Fruit fly (Drosophila melanogaster) whole organism, embryonic: Measurements from ENCODE around the gene CG31068.

Experiments
- Antp ChIP-seq: fragments of 200-800 bp; sonication (Bioruptor generic); optimal IDR thresholded peaks from 3 replicates; lab custom pipeline; 2016; ENCODE audit warnings: missing biosample characterization, missing genetic modification characterization
- Atf-2 ChIP-seq: fragments of 200-800 bp; sonication (Bioruptor generic); optimal IDR thresholded peaks from 2 replicates; lab custom pipeline; 2016; ENCODE audit warnings: missing biosample characterization, missing genetic modification characterization
- CG1024 ChIP-seq: fragments of 200-800 bp; sonication (Bioruptor generic); IDR thresholded peaks from 2 replicates; pipeline ENCODE4 v1.3.6; 2022; ENCODE audit warnings: missing biosample characterization, missing genetic modification characterization
- CG10462 ChIP-seq: fragments of 200-800 bp; sonication (Bioruptor generic); optimal IDR thresholded peaks from 2 replicates; lab custom pipeline; 2016; ENCODE audit warnings: missing biosample characterization, missing genetic modification characterization
- CG10543 ChIP-seq: fragments of 200-800 bp; sonication (Bioruptor generic); optimal IDR thresholded peaks from 3 replicates; lab custom pipeline; 2017; ENCODE audit warnings: missing biosample characterization, mild to moderate bottlenecking, missing genetic modification characterization, moderate library complexity
- CG10979 ChIP-seq: fragments of 200-800 bp; sonication (Bioruptor generic); optimal IDR thresholded peaks from 2 replicates; lab custom pipeline; 2018; ENCODE audit warnings: missing biosample characterization, mild to moderate bottlenecking, missing genetic modification characterization, moderate library complexity
- CG12769 ChIP-seq: fragments of 200-800 bp; sonication (Bioruptor generic); optimal IDR thresholded peaks from 2 replicates; lab custom pipeline; 2019; ENCODE audit warnings: missing biosample characterization, mild to moderate bottlenecking, missing genetic modification characterization, moderate library complexity
- CG13287 ChIP-seq: fragments of 200-800 bp; sonication (Bioruptor generic); IDR thresholded peaks from 2 replicates; pipeline ENCODE4 v1.3.6; 2022; ENCODE audit warnings: missing biosample characterization, missing genetic modification characterization; ENCODE audit not compliant: partially characterized antibody
- CG14441 ChIP-seq: fragments of 200-800 bp; sonication (Bioruptor generic); IDR thresholded peaks from 2 replicates; pipeline ENCODE4 v1.3.6; 2022; ENCODE audit warnings: missing biosample characterization, missing genetic modification characterization
- CG14667 ChIP-seq: fragments of 200-800 bp; sonication (Bioruptor generic); IDR thresholded peaks from 2 replicates; pipeline ENCODE4 v1.3.6; 2022; ENCODE audit warnings: missing biosample characterization, missing genetic modification characterization
- CG17912 ChIP-seq: fragments of 200-800 bp; sonication (Bioruptor generic); optimal IDR thresholded peaks from 2 replicates; lab custom pipeline; 2018; ENCODE audit warnings: missing biosample characterization, mild to moderate bottlenecking, missing genetic modification characterization
- CG18599 ChIP-seq: fragments of 200-800 bp; sonication (Bioruptor generic); optimal IDR thresholded peaks from 3 replicates; lab custom pipeline; 2017; ENCODE audit warnings: missing biosample characterization, missing genetic modification characterization, mild to moderate bottlenecking, moderate library complexity, missing genetic modification reagents
- CG2120 ChIP-seq: fragments of 200-800 bp; sonication (Bioruptor generic); optimal IDR thresholded peaks from 3 replicates; lab custom pipeline; 2016; ENCODE audit warnings: missing biosample characterization, missing genetic modification characterization
- CG2875 ChIP-seq: fragments of 200-800 bp; sonication (Bioruptor generic); optimal IDR thresholded peaks from 2 replicates; lab custom pipeline; 2017; ENCODE audit warnings: missing biosample characterization, mild to moderate bottlenecking, missing genetic modification characterization, missing genetic modification reagents
- CG30020 ChIP-seq: fragments of 200-800 bp; optimal IDR thresholded peaks from 2 replicates; lab custom pipeline; 2019; ENCODE audit warnings: missing biosample characterization, mild to moderate bottlenecking, missing genetic modification characterization, moderate library complexity
- CG32772 ChIP-seq: fragments of 200-800 bp; sonication (Bioruptor generic); IDR thresholded peaks from 2 replicates; pipeline ENCODE4 v1.3.6; 2022; ENCODE audit warnings: missing biosample characterization, missing genetic modification characterization
- CG4820 ChIP-seq: fragments of 200-800 bp; sonication (Bioruptor generic); optimal IDR thresholded peaks from 3 replicates; lab custom pipeline; 2016; ENCODE audit warnings: missing biosample characterization, missing genetic modification characterization
- CG5953 ChIP-seq: fragments of 200-800 bp; sonication (Bioruptor generic); IDR thresholded peaks from 2 replicates; pipeline ENCODE4 v1.3.6; 2022; ENCODE audit warnings: missing biosample characterization, missing genetic modification characterization
- CG7963 ChIP-seq: fragments of 200-800 bp; sonication (Bioruptor generic); IDR thresholded peaks from 3 replicates; pipeline ENCODE4 v1.3.6; 2022; ENCODE audit warnings: missing biosample characterization, missing genetic modification characterization; ENCODE audit not compliant: partially characterized antibody
- Dref ChIP-seq: fragments of 200-800 bp; sonication (Bioruptor generic); IDR thresholded peaks from 2 replicates; pipeline ENCODE4 v1.3.6; 2022; ENCODE audit warnings: missing biosample characterization, missing genetic modification characterization
- E2f2 ChIP-seq: fragments of 200-800 bp; sonication (Bioruptor generic); IDR thresholded peaks from 2 replicates; pipeline ENCODE4 v1.3.6; 2022; ENCODE audit warnings: missing biosample characterization, missing genetic modification characterization
- Fer1 ChIP-seq: fragments of 200-800 bp; sonication (Bioruptor generic); optimal IDR thresholded peaks from 2 replicates; lab custom pipeline; 2017; ENCODE audit warnings: missing biosample characterization, mild to moderate bottlenecking, missing genetic modification characterization
- Hr78 ChIP-seq, 2 experiments: fragments of 200-800 bp in 1 of 2; fragments of >200 bp in 1 of 2; sonication (Bioruptor generic) in 1 of 2; optimal IDR thresholded peaks; 2 replicates each; lab custom pipeline; 2017 to 2019; ENCODE audit warnings: missing biosample characterization in 2 of 2, missing genetic modification characterization in 2 of 2, mild to moderate bottlenecking in 1 of 2, moderate library complexity in 1 of 2
- Meics ChIP-seq: fragments of 200-800 bp; sonication (Bioruptor generic); optimal IDR thresholded peaks from 2 replicates; lab custom pipeline; 2017; ENCODE audit warnings: missing biosample characterization, mild to moderate bottlenecking, missing genetic modification characterization
- Mes4 ChIP-seq: fragments of 200-800 bp; sonication (Bioruptor generic); optimal IDR thresholded peaks from 2 replicates; lab custom pipeline; 2016; ENCODE audit warnings: missing biosample characterization, missing genetic modification characterization
- Mrtf ChIP-seq: fragments of 200-800 bp; sonication (Bioruptor generic); IDR thresholded peaks from 3 replicates; pipeline ENCODE4 v1.3.6; 2022; ENCODE audit warnings: missing biosample characterization, missing genetic modification characterization
- NFAT ChIP-seq: fragments of 200-800 bp; sonication (Bioruptor generic); IDR thresholded peaks from 2 replicates; pipeline ENCODE4 v1.3.6; 2022; ENCODE audit warnings: missing biosample characterization, missing genetic modification characterization
- Nf-YB ChIP-seq: fragments of 200-800 bp; sonication (Bioruptor generic); optimal IDR thresholded peaks from 3 replicates; lab custom pipeline; 2019; ENCODE audit warnings: missing biosample characterization, mild to moderate bottlenecking, missing genetic modification characterization, moderate library complexity
- NfI ChIP-seq: fragments of 200-800 bp; sonication (Bioruptor generic); optimal IDR thresholded peaks from 3 replicates; lab custom pipeline; 2018; ENCODE audit warnings: missing biosample characterization, mild to moderate bottlenecking, missing genetic modification characterization, moderate library complexity
- Opbp ChIP-seq: fragments of 200-800 bp; sonication (Bioruptor generic); IDR thresholded peaks from 3 replicates; pipeline ENCODE4 v1.3.6; 2022; ENCODE audit warnings: missing biosample characterization, missing genetic modification characterization; ENCODE audit not compliant: partially characterized antibody
- Optix ChIP-seq: fragments of 200-800 bp; sonication (Bioruptor generic); IDR thresholded peaks from 3 replicates; pipeline ENCODE4 v1.3.6; 2022; ENCODE audit warnings: missing biosample characterization, missing genetic modification characterization
- al ChIP-seq: fragments of 200-800 bp; sonication (Bioruptor generic); IDR thresholded peaks from 2 replicates; pipeline ENCODE4 v1.3.6; 2022; ENCODE audit warnings: missing biosample characterization, missing genetic modification characterization
- ash1 ChIP-seq: fragments of 200-800 bp; sonication (Bioruptor generic); optimal IDR thresholded peaks from 2 replicates; lab custom pipeline; 2018; ENCODE audit warnings: missing biosample characterization, mild to moderate bottlenecking, missing genetic modification characterization
- da ChIP-seq: fragments of 200-800 bp; sonication (Bioruptor generic); optimal IDR thresholded peaks from 2 replicates; lab custom pipeline; 2016; ENCODE audit warnings: missing biosample characterization, missing genetic modification characterization
- en ChIP-seq: fragments of 200-800 bp; sonication (Bioruptor generic); optimal IDR thresholded peaks from 2 replicates; lab custom pipeline; 2016; ENCODE audit warnings: missing biosample characterization, missing genetic modification characterization
- esg ChIP-seq: fragments of 200-800 bp; sonication (Bioruptor generic); conservative IDR thresholded peaks from 2 replicates; pipeline ENCODE4 v1.3.6; 2022; ENCODE audit warnings: missing biosample characterization, missing genetic modification characterization
- exex ChIP-seq: fragments of 200-800 bp; sonication (Bioruptor generic); optimal IDR thresholded peaks from 4 replicates; lab custom pipeline; 2018; ENCODE audit warnings: missing biosample characterization, mild to moderate bottlenecking, missing genetic modification characterization, moderate library complexity
- gcm2 ChIP-seq: fragments of 200-800 bp; sonication (Bioruptor generic); optimal IDR thresholded peaks from 2 replicates; lab custom pipeline; 2016; ENCODE audit warnings: missing biosample characterization, missing genetic modification characterization
- lbe ChIP-seq: fragments of 200-800 bp; sonication (Bioruptor generic); optimal IDR thresholded peaks from 2 replicates; lab custom pipeline; 2016; ENCODE audit warnings: missing biosample characterization, mild to moderate bottlenecking, missing genetic modification characterization
- maf-S ChIP-seq: fragments of 200-800 bp; sonication (Bioruptor generic); optimal IDR thresholded peaks from 2 replicates; lab custom pipeline; 2016; ENCODE audit warnings: missing biosample characterization, missing genetic modification characterization
- nmo ChIP-seq: fragments of 200-800 bp; sonication (Bioruptor generic); optimal IDR thresholded peaks from 2 replicates; lab custom pipeline; 2018; ENCODE audit warnings: missing biosample characterization, mild to moderate bottlenecking, missing genetic modification characterization, moderate library complexity
- run ChIP-seq: fragments of 200-800 bp; sonication (Bioruptor generic); optimal IDR thresholded peaks from 3 replicates; lab custom pipeline; 2018; ENCODE audit warnings: missing biosample characterization, mild to moderate bottlenecking, missing genetic modification characterization
- salm ChIP-seq: fragments of 200-800 bp; sonication (Bioruptor generic); optimal IDR thresholded peaks from 2 replicates; lab custom pipeline; 2018; ENCODE audit warnings: missing biosample characterization, mild to moderate bottlenecking, missing genetic modification characterization
- scrt ChIP-seq: fragments of 200-800 bp; sonication (Bioruptor generic); optimal IDR thresholded peaks from 2 replicates; lab custom pipeline; 2018; ENCODE audit warnings: missing biosample characterization, mild to moderate bottlenecking, missing genetic modification characterization, moderate library complexity
- shn ChIP-seq: fragments of 200-800 bp; sonication (Bioruptor generic); optimal IDR thresholded peaks from 3 replicates; lab custom pipeline; 2016; ENCODE audit warnings: missing biosample characterization, missing genetic modification characterization
- sna ChIP-seq: fragments of 200-800 bp; sonication (Bioruptor generic); IDR thresholded peaks from 2 replicates; pipeline ENCODE4 v1.3.6; 2022; ENCODE audit warnings: missing biosample characterization, missing genetic modification characterization; ENCODE audit not compliant: partially characterized antibody
- sug ChIP-seq: fragments of 200-800 bp; optimal IDR thresholded peaks from 2 replicates; lab custom pipeline; 2019; ENCODE audit warnings: missing biosample characterization, mild to moderate bottlenecking, missing genetic modification characterization, moderate library complexity
- twi ChIP-seq: fragments of 200-800 bp; optimal IDR thresholded peaks from 2 replicates; lab custom pipeline; 2019; ENCODE audit warnings: missing biosample characterization, mild to moderate bottlenecking, missing genetic modification characterization, moderate library complexity

The CG31068 gene

DNA sequence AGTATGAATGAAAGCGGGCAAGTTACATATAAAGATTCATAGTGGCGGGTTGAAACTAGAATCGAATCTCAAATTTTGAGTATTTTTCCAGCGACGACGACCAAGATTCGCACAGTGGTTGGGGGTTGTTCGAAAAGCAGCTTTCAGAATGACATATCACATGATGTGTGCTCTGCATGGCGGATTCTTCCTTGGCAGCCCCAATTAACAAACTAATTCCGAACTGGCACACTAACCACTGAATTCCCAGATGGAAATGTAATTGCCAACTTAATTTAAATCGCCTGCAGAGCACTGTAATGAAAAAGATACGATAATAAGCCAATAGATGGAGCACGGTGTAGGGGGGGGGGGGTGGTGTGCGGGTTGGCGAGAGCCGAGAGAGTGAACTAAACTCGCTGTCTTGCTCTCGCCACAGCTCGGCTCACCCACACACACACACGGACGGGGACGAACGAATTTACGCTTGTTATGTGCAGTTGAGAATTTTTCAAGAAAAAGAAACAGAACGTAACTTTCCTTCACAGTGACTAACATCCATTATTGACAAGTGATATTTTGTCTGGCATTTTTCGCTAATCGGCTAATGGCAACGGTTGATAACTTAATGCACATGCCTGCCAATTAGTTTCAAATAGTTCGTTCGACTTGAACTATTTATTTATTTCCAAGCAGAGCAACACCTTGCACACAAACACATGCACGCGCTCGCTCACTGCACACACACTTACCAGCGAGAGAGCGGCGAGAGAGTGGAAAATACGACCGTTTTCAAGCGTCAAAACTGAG is 47.7 kb downstream of the CG31068 start (continued):
- TF ChIP-seq CG2875 (GFP tag; lab: Kevin White, UChicago) (peak; percentile 89), twi (tag; lab: Kevin White, UChicago) (peak; percentile 67), NFAT (GFP tag; lab: Robert Waterston, UW) (peak; percentile 97), da (peak; percentile 77), exex (tag; lab: Kevin White, UChicago) (peak; percentile 86), Mes4 (peak; percentile 92), ash1 (no peak), Antp (GFP tag; lab: Kevin White, UChicago) (peak; percentile 97), CG30020 (peak; percentile 48), Fer1 (GFP tag; lab: Kevin White, UChicago) (peak; percentile 97), Nf-YB (GFP tag; lab: Kevin White, UChicago) (peak; percentile 81), Meics (peak; percentile 97), E2f2 (GFP tag; lab: Robert Waterston, UW) (peak; percentile 84), CG18599 (GFP tag; lab: Kevin White, UChicago) (peak; percentile 98), Dref (GFP tag; lab: Robert Waterston, UW) (0 out of 2 replicates have a peak, but pooled peaks have one; percentile 32), CG5953 (GFP tag; lab: Robert Waterston, UW) (peak; percentile 96), CG14441 (GFP tag; lab: Robert Waterston, UW) (peak; percentile 98), NfI (GFP tag; lab: Kevin White, UChicago) (peak; percentile 96), salm (tag; lab: Kevin White, UChicago) (peak; percentile 89), CG32772 (GFP tag; lab: Robert Waterston, UW) (peak; percentile 97), CG14667 (GFP tag; lab: Robert Waterston, UW) (peak; percentile 95), shn (GFP tag; lab: Kevin White, UChicago) (peak; percentile 96), al (GFP tag; lab: Robert Waterston, UW) (peak; percentile 94), run (tag; lab: Kevin White, UChicago) (peak; percentile 89), esg (GFP tag; lab: Robert Waterston, UW) (peak; percentile 96), Optix (GFP tag; lab: Robert Waterston, UW) (peak; percentile 98), CG10543 (GFP tag; lab: Kevin White, UChicago) (peak; percentile 90), CG10979 (peak; percentile 91), Atf-2 (GFP tag; lab: Kevin White, UChicago) (peak; percentile 94), sug (tag; lab: Kevin White, UChicago) (peak; percentile 84), CG7963 (peak; percentile 54; the same call in 1 of the 3 replicates), en (GFP tag; lab: Kevin White, UChicago) (peak; percentile 82), Opbp (GFP tag; lab: Robert Waterston, UW) (peak; percentile 68), sna (GFP tag; lab: Robert Waterston, UW) (no peak), gcm2 (GFP tag; lab: Kevin White, UChicago) (peak; percentile 89), Mrtf (GFP tag; lab: Robert Waterston, UW) (peak; percentile 97), CG17912 (GFP tag; lab: Kevin White, UChicago) (peak; percentile 30), scrt (peak; percentile 90), CG1024 (GFP tag; lab: Robert Waterston, UW) (peak; percentile 86), maf-S (GFP tag; lab: Kevin White, UChicago) (peak; percentile 88), CG10462 (GFP tag; lab: Kevin White, UChicago) (peak; percentile 78), Hr78 (GFP tag; optimal IDR thresholded peaks at IDR 0.05; lab: Kevin White, UChicago) (peak in 1 of 2 experiments; percentile 70), nmo (peak; percentile 94), CG13287 (GFP tag; lab: Robert Waterston, UW) (peak; percentile 59), CG2120 (peak; percentile 98), CG12769 (peak; percentile 99), lbe (GFP tag; lab: Kevin White, UChicago) (peak; percentile 89), CG4820 (GFP tag; lab: Kevin White, UChicago) (peak; percentile 90)
